Comparison of ENCODE assay signal across 2 worm cellular contexts in the genomic region with DNA sequence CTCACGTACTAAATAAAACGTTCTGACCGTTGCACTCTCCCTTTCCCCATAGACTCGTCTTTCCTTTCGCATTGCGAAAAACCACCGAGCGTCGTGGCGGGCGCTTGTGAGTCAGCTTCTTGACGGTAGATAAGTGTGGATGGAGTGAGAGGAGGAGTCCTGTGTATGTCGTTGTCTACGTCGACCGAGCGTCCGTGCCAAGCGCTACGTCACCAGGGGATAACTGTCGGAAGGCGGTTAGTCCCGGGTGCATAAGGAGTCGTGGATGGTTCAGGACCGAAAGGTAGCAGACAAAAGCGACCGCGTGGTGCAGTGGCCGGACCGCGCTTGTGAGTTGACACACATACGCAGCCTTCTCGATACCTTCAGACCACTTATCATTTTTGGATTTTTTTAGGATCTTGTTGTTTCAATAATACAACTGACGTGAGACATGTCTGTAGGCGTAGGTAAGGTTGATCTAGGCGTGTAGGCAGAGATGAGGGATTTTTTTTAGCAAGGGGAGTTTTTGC.
TF ChIP-seq lines count a peak whose summit lies in the region.

No protein-coding gene starts in this region.

TF ChIP-seq in whole organism, L4 larva, 104 proteins besides CTCF, POLR2A, EP300 and RAD21 (continued from another document):
- TF ChIP-seq lim-7 (GFP tag; IDR thresholded peaks at IDR 0.05; lab: Robert Waterston, UW) = peak; percentile 57; the same call in 1 of the 2 replicates
- TF ChIP-seq ceh-44 (GFP tag; IDR thresholded peaks at IDR 0.05; lab: Robert Waterston, UW) = peak; percentile 6; the same call in 1 of the 2 replicates
- TF ChIP-seq nhr-6 (tag; optimal IDR thresholded peaks at IDR 0.05; lab: Kevin White, UChicago) = peak; percentile 29
- TF ChIP-seq dmd-6 (GFP tag; IDR thresholded peaks at IDR 0.05; lab: Robert Waterston, UW) = peak; percentile 74
- TF ChIP-seq rbr-2 (tag; optimal IDR thresholded peaks at IDR 0.05; lab: Kevin White, UChicago) = peak; percentile 78
- 0 out of 2 replicates have a peak, but pooled peaks have one; percentile 59 for TF ChIP-seq saeg-2 (GFP tag; IDR thresholded peaks at IDR 0.05; lab: Robert Waterston, UW)
- TF ChIP-seq lin-1 (GFP tag; IDR thresholded peaks at IDR 0.05; lab: Robert Waterston, UW) = peak; percentile 73
- TF ChIP-seq T20F7.1 (GFP tag; optimal IDR thresholded peaks at IDR 0.05; lab: Kevin White, UChicago) = peak; percentile 52
- peak; percentile 75 for TF ChIP-seq vab-7 (GFP tag; IDR thresholded peaks at IDR 0.05; lab: Robert Waterston, UW)
- 0 out of 2 replicates have a peak, but pooled peaks have one; percentile 61 for TF ChIP-seq F26F4.8 (GFP tag; conservative IDR thresholded peaks at IDR 0.05; lab: Robert Waterston, UW)
- TF ChIP-seq F10B5.3 (tag; optimal IDR thresholded peaks at IDR 0.05; lab: Kevin White, UChicago) = peak; percentile 67
- TF ChIP-seq ctbp-1 (GFP tag; IDR thresholded peaks at IDR 0.05; lab: Robert Waterston, UW) = peak; percentile 84
- TF ChIP-seq madf-9 (GFP tag; conservative IDR thresholded peaks at IDR 0.05; lab: Robert Waterston, UW) = peak; percentile 64
- TF ChIP-seq dve-1 (tag; optimal IDR thresholded peaks at IDR 0.05; lab: Kevin White, UChicago; ENCODE audit: insufficient read depth) = peak; percentile 70
- peak; percentile 56 for TF ChIP-seq hlh-30 (tag; optimal IDR thresholded peaks at IDR 0.05; lab: Kevin White, UChicago; ENCODE audit: insufficient read depth)
- TF ChIP-seq mep-1 (tag; optimal IDR thresholded peaks at IDR 0.05; lab: Kevin White, UChicago) = peak; percentile 76
- peak; percentile 73; the same call in 1 of the 2 replicates for TF ChIP-seq tra-1 (GFP tag; IDR thresholded peaks at IDR 0.05; lab: Robert Waterston, UW)
- TF ChIP-seq dpl-1 (GFP tag; optimal IDR thresholded peaks at IDR 0.05; lab: Kevin White, UChicago) = peak; percentile 41
- TF ChIP-seq zip-2 (tag; optimal IDR thresholded peaks at IDR 0.05; lab: Kevin White, UChicago) = peak; percentile 52
- peak; percentile 68 for TF ChIP-seq dmd-8 (GFP tag; IDR thresholded peaks at IDR 0.05; lab: Robert Waterston, UW)
- TF ChIP-seq nhr-48 (tag; optimal IDR thresholded peaks at IDR 0.05; lab: Kevin White, UChicago) = peak; percentile 77
- TF ChIP-seq hif-1 (tag; optimal IDR thresholded peaks at IDR 0.05; lab: Kevin White, UChicago) = peak; percentile 41 to 62
- TF ChIP-seq mdt-29 (GFP tag; IDR thresholded peaks at IDR 0.05; lab: Robert Waterston, UW) = peak; percentile 76
- TF ChIP-seq mxl-2 (GFP tag; conservative IDR thresholded peaks at IDR 0.05; lab: Robert Waterston, UW) = 0 out of 2 replicates have a peak, but pooled peaks have one; percentile 18
- TF ChIP-seq nhr-41 (GFP tag; IDR thresholded peaks at IDR 0.05; lab: Robert Waterston, UW) = peak; percentile 71
- TF ChIP-seq aha-1 (tag; lab: Kevin White, UChicago) = peak; percentile 14
- TF ChIP-seq F49E8.2 (tag; optimal IDR thresholded peaks at IDR 0.05; lab: Kevin White, UChicago; ENCODE audit: borderline replicate concordance) = peak; percentile 55
- TF ChIP-seq lir-3 (tag; optimal IDR thresholded peaks at IDR 0.05; lab: Kevin White, UChicago) = peak; percentile 43
- TF ChIP-seq arid-1 (GFP tag; conservative IDR thresholded peaks at IDR 0.05; lab: Robert Waterston, UW) = peak; percentile 82; the same call in 1 of the 2 replicates
- TF ChIP-seq lin-29 (GFP tag; IDR thresholded peaks at IDR 0.05; lab: Robert Waterston, UW) = peak; percentile 53; the same call in 1 of the 2 replicates
- TF ChIP-seq zfp-2 (tag; optimal IDR thresholded peaks at IDR 0.05; lab: Kevin White, UChicago) = peak; percentile 11
- peak; percentile 37 for TF ChIP-seq gei-8 (GFP tag; optimal IDR thresholded peaks at IDR 0.05; lab: Kevin White, UChicago)
- TF ChIP-seq nhr-111 (GFP tag; optimal IDR thresholded peaks at IDR 0.05; lab: Kevin White, UChicago) = peak; percentile 35
- TF ChIP-seq nhr-77 (tag; optimal IDR thresholded peaks at IDR 0.05; lab: Kevin White, UChicago) = peak; percentile 27
- TF ChIP-seq madf-5 (GFP tag; IDR thresholded peaks at IDR 0.05; lab: Robert Waterston, UW) = peak in 1 of 2 experiments; percentile 26; a peak in 1 of 4 replicates
- 0 out of 2 replicates have a peak, but pooled peaks have one; percentile 49 for TF ChIP-seq D1046.2 (GFP tag; IDR thresholded peaks at IDR 0.05; lab: Robert Waterston, UW)
- peak; percentile 70; the same call in 1 of the 2 replicates for TF ChIP-seq Y48G9A.11 (GFP tag; IDR thresholded peaks at IDR 0.05; lab: Robert Waterston, UW)
- TF ChIP-seq jun-1 (tag; optimal IDR thresholded peaks at IDR 0.05; lab: Kevin White, UChicago) = peak; percentile 45
- peak; percentile 78; the same call in 1 of the 2 replicates for TF ChIP-seq ceh-20 (GFP tag; IDR thresholded peaks at IDR 0.05; lab: Robert Waterston, UW)
- 0 out of 2 replicates have a peak, but pooled peaks have one; percentile 8 for TF ChIP-seq dmd-9 (GFP tag; IDR thresholded peaks at IDR 0.05; lab: Robert Waterston, UW)

TF ChIP-seq in whole organism, late embryonic, 69 proteins besides CTCF, POLR2A, EP300 and RAD21 (continued from another document):
- TF ChIP-seq dmd-4 (tag; optimal IDR thresholded peaks at IDR 0.05; lab: Kevin White, UChicago; ENCODE audit: borderline replicate concordance) = peak; percentile 72
- peak; percentile 52 for TF ChIP-seq K02D7.2 (tag; optimal IDR thresholded peaks at IDR 0.05; lab: Kevin White, UChicago)
- TF ChIP-seq sox-4 (tag; optimal IDR thresholded peaks at IDR 0.05; lab: Kevin White, UChicago) = peak; percentile 63
- peak; percentile 73 for TF ChIP-seq ceh-18 (tag; optimal IDR thresholded peaks at IDR 0.05; lab: Kevin White, UChicago)
- TF ChIP-seq che-1 (tag; optimal IDR thresholded peaks at IDR 0.05; lab: Kevin White, UChicago) = peak; percentile 69
- TF ChIP-seq gmeb-2 (tag; optimal IDR thresholded peaks at IDR 0.05; lab: Kevin White, UChicago) = peak; percentile 43
- TF ChIP-seq sox-2 (GFP tag; IDR thresholded peaks at IDR 0.05; lab: Robert Waterston, UW) = peak; percentile 17; the same call in 1 of the 2 replicates
- TF ChIP-seq lin-11 (tag; optimal IDR thresholded peaks at IDR 0.05; lab: Kevin White, UChicago) = peak; percentile 63
- peak; percentile 25 for TF ChIP-seq hlh-13 (GFP tag; optimal IDR thresholded peaks at IDR 0.05; lab: Kevin White, UChicago)
- TF ChIP-seq Y22D7AL.16 (tag; optimal IDR thresholded peaks at IDR 0.05; lab: Kevin White, UChicago) = peak; percentile 65
- TF ChIP-seq ceh-34 (tag; optimal IDR thresholded peaks at IDR 0.05; lab: Kevin White, UChicago) = peak; percentile 73
- peak; percentile 68 for TF ChIP-seq ets-4 (tag; optimal IDR thresholded peaks at IDR 0.05; lab: Kevin White, UChicago)
- peak; percentile 70 for TF ChIP-seq pha-2 (tag; optimal IDR thresholded peaks at IDR 0.05; lab: Kevin White, UChicago)
- peak; percentile 46 for TF ChIP-seq eyg-1 (tag; optimal IDR thresholded peaks at IDR 0.05; lab: Kevin White, UChicago)
- peak; percentile 49 for TF ChIP-seq sdc-2 (tag; optimal IDR thresholded peaks at IDR 0.05; lab: Kevin White, UChicago)
- TF ChIP-seq ztf-16 (tag; optimal IDR thresholded peaks at IDR 0.05; lab: Kevin White, UChicago) = peak; percentile 10
- peak; percentile 54 for TF ChIP-seq ceh-31 (tag; optimal IDR thresholded peaks at IDR 0.05; lab: Kevin White, UChicago)
TF ChIP-seq in whole organism, late embryonic: peak in this region for 41; not testable (repeated sequence) for 28.
